Worm (Caenorhabditis elegans) whole organism, mixed stage, embryonic: ENCODE measurements around the gene T08B1.4.
A peak's percentile ranks its signal among the peaks of the same experiment; 100 is the strongest.

Source experiments
- bed-3 ChIP-seq: fragments of 200-800 bp; sonication (Bioruptor generic); optimal IDR thresholded peaks from 3 replicates; lab custom pipeline; 2018; ENCODE audit warnings: mild to moderate bottlenecking, missing genetic modification characterization, moderate library complexity, missing compliant biosample characterization
- ceh-39 ChIP-seq: fragments of 150-350 bp; optimal IDR thresholded peaks from 2 replicates; lab custom pipeline; 2014; ENCODE audit warnings: missing biosample characterization, missing genetic modification characterization
- ceh-43 ChIP-seq: fragments of 200-800 bp; sonication (Bioruptor generic); optimal IDR thresholded peaks from 2 replicates; lab custom pipeline; 2018; ENCODE audit warnings: mild to moderate bottlenecking, missing genetic modification characterization, moderate library complexity, missing compliant biosample characterization
- ceh-83 ChIP-seq: fragments of 200-800 bp; sonication (Bioruptor generic); optimal IDR thresholded peaks from 2 replicates; lab custom pipeline; 2018; ENCODE audit warnings: mild to moderate bottlenecking, missing genetic modification characterization, missing compliant biosample characterization
- ces-1 ChIP-seq: fragments of 150-350 bp; optimal IDR thresholded peaks from 2 replicates; lab custom pipeline; 2014; ENCODE audit warnings: missing biosample characterization, missing genetic modification reagents, missing genetic modification characterization
- drap-1 ChIP-seq: fragments of 200-800 bp; sonication (Bioruptor generic); optimal IDR thresholded peaks from 3 replicates; lab custom pipeline; 2018; ENCODE audit warnings: mild to moderate bottlenecking, missing genetic modification characterization, missing compliant biosample characterization
- elt-1 ChIP-seq: sonication (generic microtip); optimal IDR thresholded peaks from 2 replicates; lab custom pipeline; 2017; ENCODE audit warnings: missing genetic modification characterization, mild to moderate bottlenecking, missing compliant biosample characterization, antibody characterized with exemption, moderate library complexity, borderline replicate concordance; ENCODE audit not compliant: insufficient read depth
- elt-3 ChIP-seq: fragments of 150-350 bp; optimal IDR thresholded peaks from 2 replicates; lab custom pipeline; 2014; ENCODE audit warnings: missing biosample characterization, missing genetic modification characterization
- flh-1 ChIP-seq: fragments of 200-800 bp; sonication (Bioruptor generic); optimal IDR thresholded peaks from 2 replicates; lab custom pipeline; 2018; ENCODE audit warnings: mild to moderate bottlenecking, missing genetic modification characterization, moderate library complexity, missing compliant biosample characterization
- ham-2 ChIP-seq: fragments of 200-800 bp; sonication (Bioruptor generic); optimal IDR thresholded peaks from 2 replicates; lab custom pipeline; 2018; ENCODE audit warnings: mild to moderate bottlenecking, missing genetic modification characterization, missing compliant biosample characterization
- hlh-1 ChIP-seq: fragments of 150-350 bp; optimal IDR thresholded peaks from 2 replicates; lab custom pipeline; 2014; ENCODE audit warnings: missing biosample characterization, missing genetic modification reagents, missing genetic modification characterization
- lin-13 ChIP-seq: fragments of 150-350 bp; optimal IDR thresholded peaks from 2 replicates; lab custom pipeline; 2014; ENCODE audit warnings: missing biosample characterization, missing genetic modification characterization
- lin-32 ChIP-seq: fragments of 200-800 bp; sonication (Bioruptor generic); optimal IDR thresholded peaks from 2 replicates; lab custom pipeline; 2018; ENCODE audit warnings: mild to moderate bottlenecking, missing genetic modification characterization, missing compliant biosample characterization
- lsy-2 ChIP-seq: fragments of 150-350 bp; optimal IDR thresholded peaks from 2 replicates; lab custom pipeline; 2014; ENCODE audit warnings: missing biosample characterization, missing genetic modification characterization
- mep-1 ChIP-seq: fragments of 150-350 bp; optimal IDR thresholded peaks from 2 replicates; lab custom pipeline; 2017; ENCODE audit warnings: missing biosample characterization, missing genetic modification reagents, missing genetic modification characterization, inconsistent platforms
- mls-2 ChIP-seq: sonication (generic microtip); optimal IDR thresholded peaks from 2 replicates; lab custom pipeline; 2016; ENCODE audit warnings: mild to moderate bottlenecking, missing genetic modification characterization, moderate library complexity, missing compliant biosample characterization
- nhr-12 ChIP-seq: fragments of 150-350 bp; optimal IDR thresholded peaks from 2 replicates; lab custom pipeline; 2014; ENCODE audit warnings: missing biosample characterization, missing genetic modification characterization
- nhr-2 ChIP-seq: fragments of 150-350 bp; optimal IDR thresholded peaks from 2 replicates; lab custom pipeline; 2014; ENCODE audit warnings: missing biosample characterization, missing genetic modification characterization
- nhr-237 ChIP-seq: fragments of 150-350 bp; optimal IDR thresholded peaks from 2 replicates; lab custom pipeline; 2014; ENCODE audit warnings: missing biosample characterization, missing genetic modification characterization
- nhr-28 ChIP-seq: fragments of 150-350 bp; optimal IDR thresholded peaks from 2 replicates; lab custom pipeline; 2014; ENCODE audit warnings: missing biosample characterization, missing genetic modification characterization
- nhr-76 ChIP-seq: sonication (generic microtip); optimal IDR thresholded peaks from 2 replicates; lab custom pipeline; 2017; ENCODE audit warnings: missing biosample characterization, missing genetic modification characterization
- pha-4 ChIP-seq: fragments of 150-350 bp; optimal IDR thresholded peaks from 2 replicates; lab custom pipeline; 2018; ENCODE audit warnings: missing biosample characterization, missing genetic modification reagents, missing genetic modification characterization
- sem-2 ChIP-seq: fragments of 200-800 bp; sonication (Bioruptor generic); optimal IDR thresholded peaks from 2 replicates; lab custom pipeline; 2018; ENCODE audit warnings: mild to moderate bottlenecking, missing genetic modification characterization, missing compliant biosample characterization
- snpc-4 ChIP-seq: fragments of 150-350 bp; optimal IDR thresholded peaks from 2 replicates; lab custom pipeline; 2014; ENCODE audit warnings: missing biosample characterization, missing genetic modification characterization
- sptf-1 ChIP-seq: sonication (generic microtip); optimal IDR thresholded peaks from 2 replicates; lab custom pipeline; 2017; ENCODE audit warnings: mild to moderate bottlenecking, missing genetic modification characterization, moderate library complexity, missing compliant biosample characterization
- tbx-8 ChIP-seq: fragments of 200-800 bp; sonication (Bioruptor generic); optimal IDR thresholded peaks from 2 replicates; lab custom pipeline; 2018; ENCODE audit warnings: mild to moderate bottlenecking, missing genetic modification characterization, moderate library complexity, missing compliant biosample characterization
- unc-120 ChIP-seq: sonication (generic microtip); optimal IDR thresholded peaks from 2 replicates; lab custom pipeline; 2017; ENCODE audit warnings: missing genetic modification characterization, missing compliant biosample characterization; ENCODE audit not compliant: poor library complexity, severe bottlenecking
- zip-8 ChIP-seq: fragments of 150-350 bp; optimal IDR thresholded peaks from 2 replicates; lab custom pipeline; 2014; ENCODE audit warnings: missing biosample characterization, missing genetic modification characterization
- ztf-11 ChIP-seq: fragments of 150-350 bp; optimal IDR thresholded peaks from 2 replicates; lab custom pipeline; 2014; ENCODE audit warnings: missing biosample characterization, missing genetic modification characterization

The T08B1.4 gene

DNA sequence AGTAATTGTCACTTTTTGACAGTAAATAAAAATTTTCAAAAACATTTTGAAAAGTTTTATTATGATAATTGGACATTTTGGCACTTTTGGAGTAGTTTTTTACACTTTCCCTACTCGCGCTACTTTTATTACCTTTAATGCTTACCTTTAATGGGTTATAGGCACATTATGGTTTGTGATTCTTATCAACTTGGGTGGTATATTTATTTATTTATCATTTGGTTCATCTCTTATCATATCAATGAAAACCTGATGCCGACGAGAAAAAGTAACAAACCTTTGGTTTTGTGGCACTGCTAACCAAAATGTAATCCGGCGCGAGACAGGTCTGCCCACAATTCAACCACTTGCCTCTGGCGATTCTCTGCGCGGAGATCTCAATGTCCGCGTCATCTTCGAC is 19.3 kb downstream of the T08B1.4 start:
- no peak for TF ChIP-seq nhr-237 (tag; lab: Kevin White, UChicago)

ce11 chrV:1999531-2000094 is 20.5 kb downstream of the T08B1.4 start, which contains the start of gene alh-5:
Gene alh-5, minus strand, starts transcription at chrV:1999581.
- TF ChIP-seq nhr-12 (tag; lab: Kevin White, UChicago) (no peak), nhr-2 (tag; lab: Kevin White, UChicago) (no peak), lin-13 (tag; lab: Kevin White, UChicago) (no peak), nhr-76 (no peak), mep-1 (no peak), ceh-83 (GFP tag; lab: Kevin White, UChicago) (no peak), elt-3 (tag; lab: Kevin White, UChicago) (no peak), nhr-28 (tag; lab: Kevin White, UChicago) (no peak), ces-1 (GFP tag; lab: Kevin White, UChicago) (no peak), ceh-43 (no peak), lsy-2 (tag; lab: Kevin White, UChicago) (no peak), mls-2 (tag; lab: Kevin White, UChicago) (no peak), tbx-8 (no peak)

DNA sequence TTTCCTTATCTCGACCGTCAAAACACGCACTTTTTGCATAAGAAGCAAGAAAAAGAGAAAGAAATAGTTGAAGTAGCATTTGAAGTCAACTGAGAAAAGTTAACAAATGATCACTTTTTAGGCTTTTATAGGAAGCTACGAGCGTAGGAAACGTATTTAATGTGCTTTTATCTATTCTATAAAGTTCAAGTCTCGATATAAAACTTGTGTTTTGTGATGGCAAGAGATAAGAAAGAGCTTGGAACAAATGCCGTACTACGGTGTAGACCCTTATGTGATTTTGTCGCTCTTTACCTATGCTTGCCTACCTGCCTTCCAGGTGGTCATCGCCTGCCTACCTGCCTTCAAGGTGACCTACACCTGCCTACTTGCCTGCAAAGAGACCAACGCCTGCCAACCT is 25.2 kb downstream of the T08B1.4 start, which contains the start of gene clec-206:
TSS of gene clec-206 (minus strand) at position 101 of the 400 bp plus-strand sequence.
- TF ChIP-seq ceh-83 (GFP tag; lab: Kevin White, UChicago) (no peak), nhr-28 (tag; lab: Kevin White, UChicago) (no peak)

ce11 chrV:2004659-2005058 is 25.6 kb downstream of the T08B1.4 start, which contains the start of gene cysl-4:
Gene cysl-4, plus strand, starts transcription at chrV:2004959.
- TF ChIP-seq zip-8 (tag; lab: Kevin White, UChicago), result no peak
- no peak for TF ChIP-seq tbx-8
- TF ChIP-seq unc-120, result no peak
- TF ChIP-seq mls-2 (tag; lab: Kevin White, UChicago), result no peak
- TF ChIP-seq ztf-11 (tag; lab: Kevin White, UChicago), result no peak
- TF ChIP-seq elt-1 (tag; lab: Kevin White, UChicago), result no peak
- TF ChIP-seq lin-32 (GFP tag; lab: Kevin White, UChicago), result no peak
- TF ChIP-seq sem-2 (GFP tag; lab: Kevin White, UChicago), result no peak
- no peak for TF ChIP-seq mep-1
- TF ChIP-seq drap-1 (GFP tag; lab: Kevin White, UChicago), result no peak
- no peak for TF ChIP-seq ham-2 (GFP tag; lab: Kevin White, UChicago)
- no peak for TF ChIP-seq nhr-76
- TF ChIP-seq pha-4, result no peak
- no peak for TF ChIP-seq nhr-237 (tag; lab: Kevin White, UChicago)
- TF ChIP-seq hlh-1 (tag; lab: Kevin White, UChicago), result no peak
- TF ChIP-seq, all 35 proteins: peak for 0

ce11 chrV:2008412-2008811 is 29.3 kb downstream of the T08B1.4 start:
- TF ChIP-seq hlh-1 (tag; lab: Kevin White, UChicago) (no peak), nhr-237 (tag; lab: Kevin White, UChicago) (peak; percentile 36), nhr-28 (tag; lab: Kevin White, UChicago) (no peak), ceh-43 (no peak), flh-1 (GFP tag; lab: Kevin White, UChicago) (no peak), lsy-2 (tag; lab: Kevin White, UChicago) (peak; percentile 91), ceh-39 (tag; lab: Kevin White, UChicago) (no peak), snpc-4 (tag; lab: Kevin White, UChicago) (no peak), sptf-1 (tag; lab: Kevin White, UChicago) (no peak), bed-3 (GFP tag; lab: Kevin White, UChicago) (no peak), unc-120 (no peak), mep-1 (peak; percentile 47)
- TF ChIP-seq, all 35 proteins: peak for 3

- TF ChIP-seq sptf-1 (tag; lab: Kevin White, UChicago) (no peak), tbx-8 (no peak)
- TF ChIP-seq, all 35 proteins: peak for 0
These were observed 32.7 kb downstream of the T08B1.4 start, which contains the start of gene F59A7.7 for ce11 chrV:2011777-2012176. Gene F59A7.7, plus strand, starts transcription at chrV:2012077.
